Worm (Caenorhabditis elegans): ENCODE measurements around the gene R01B10.2.

R01B10.2 gene

ce11 chrV:6044853-6045594 is 3.7 kb upstream of the R01B10.2 start, which contains the start of gene R01B10.3:
TSS of gene R01B10.3 (minus strand) at chrV:6045129.
- TF ChIP-seq efl-1 (optimal IDR thresholded peaks at IDR 0.05) (no peak), efl-1 (GFP tag; optimal IDR thresholded peaks at IDR 0.05 in 1 of 2) (peak in 1 of 2 experiments; percentile 93), alr-1 (tag; optimal IDR thresholded peaks at IDR 0.05; ENCODE audit: borderline replicate concordance) (no peak), nhr-20 (tag; optimal IDR thresholded peaks at IDR 0.05) (no peak), nhr-28 (tag; optimal IDR thresholded peaks at IDR 0.05) (no peak), xbp-1 (tag; optimal IDR thresholded peaks at IDR 0.05) (no peak), ceh-8 (GFP tag; optimal IDR thresholded peaks at IDR 0.05) (no peak), elt-2 (tag; optimal IDR thresholded peaks at IDR 0.05) (peak; percentile 2)

- TF ChIP-seq ceh-90 (tag; optimal IDR thresholded peaks at IDR 0.05) (no peak), lin-13 (GFP tag; optimal IDR thresholded peaks at IDR 0.05) (no peak), mdl-1 (tag; optimal IDR thresholded peaks at IDR 0.05) (no peak), fkh-8 (tag; optimal IDR thresholded peaks at IDR 0.05) (no peak), isw-1 (GFP tag; IDR thresholded peaks at IDR 0.05) (no peak), aha-1 (tag; optimal IDR thresholded peaks at IDR 0.05) (no peak), lir-3 (tag; optimal IDR thresholded peaks at IDR 0.05; ENCODE audit: poor library complexity) (no peak), lin-35 (GFP tag; optimal IDR thresholded peaks at IDR 0.05) (no peak), egl-13 (tag; optimal IDR thresholded peaks at IDR 0.05) (no peak), sox-4 (tag; optimal IDR thresholded peaks at IDR 0.05) (no peak)
These were observed 3.2 kb upstream of the R01B10.2 start for ce11 chrV:6044448-6044847.

- TF ChIP-seq ceh-88 (GFP tag; IDR thresholded peaks at IDR 0.05) (no peak), F16B12.6 (tag; optimal IDR thresholded peaks at IDR 0.05) (peak; percentile 77), unc-86 (tag; optimal IDR thresholded peaks at IDR 0.05) (no peak), sox-4 (tag; optimal IDR thresholded peaks at IDR 0.05) (no peak), dpl-1 (GFP tag; optimal IDR thresholded peaks at IDR 0.05) (peak; percentile 75 to 92 (median 85)), mep-1 (tag; optimal IDR thresholded peaks at IDR 0.05) (peak; percentile 51), hlh-17 (GFP tag; optimal IDR thresholded peaks at IDR 0.05; ENCODE audit: borderline replicate concordance) (no peak), nhr-28 (tag; optimal IDR thresholded peaks at IDR 0.05) (no peak), lin-15B (tag; optimal IDR thresholded peaks at IDR 0.05) (peak; percentile 8), nhr-90 (tag; optimal IDR thresholded peaks at IDR 0.05; ENCODE audit: poor library complexity) (peak; percentile 27), elt-2 (tag; optimal IDR thresholded peaks at IDR 0.05) (peak; percentile 38), isw-1 (GFP tag; IDR thresholded peaks at IDR 0.05) (no peak), unc-130 (tag; optimal IDR thresholded peaks at IDR 0.05) (no peak), lsy-2 (tag; optimal IDR thresholded peaks at IDR 0.05) (peak; percentile 38 to 42), pag-3 (tag; optimal IDR thresholded peaks at IDR 0.05; ENCODE audit: borderline replicate concordance, insufficient read depth) (no peak), nhr-85 (tag) (peak; percentile 64), swsn-7 (tag; optimal IDR thresholded peaks at IDR 0.05) (peak; percentile 28), ztf-4 (tag; optimal IDR thresholded peaks at IDR 0.05) (no peak), ceh-82 (tag; optimal IDR thresholded peaks at IDR 0.05) (peak in 1 of 3 experiments; percentile 17), hpl-2 (GFP tag; optimal IDR thresholded peaks at IDR 0.05) (no peak), nhr-11 (tag; optimal IDR thresholded peaks at IDR 0.05) (no peak), sptf-1 (tag; optimal IDR thresholded peaks at IDR 0.05) (no peak), egl-27 (tag; optimal IDR thresholded peaks at IDR 0.05) (no peak), ceh-90 (tag; optimal IDR thresholded peaks at IDR 0.05) (no peak), nhr-71 (tag; optimal IDR thresholded peaks at IDR 0.05) (peak; percentile 45), ces-1 (GFP tag; optimal IDR thresholded peaks at IDR 0.05) (no peak), nhr-19 (GFP tag; conservative IDR thresholded peaks at IDR 0.05) (no peak; the same call in 1 of the 2 replicates), aly-2 (tag; optimal IDR thresholded peaks at IDR 0.05) (no peak), mdl-1 (tag; optimal IDR thresholded peaks at IDR 0.05) (peak in 1 of 2 experiments; percentile 35), ets-5 (GFP tag; IDR thresholded peaks at IDR 0.05) (no peak), lin-14 (GFP tag; optimal IDR thresholded peaks at IDR 0.05) (peak; percentile 80), nhr-47 (tag; optimal IDR thresholded peaks at IDR 0.05) (peak; percentile 20)
These were observed 2.3 kb upstream of the R01B10.2 start, which contains the start of gene cpi-2 for ce11 chrV:6043275-6044271. TSS of gene cpi-2 (plus strand) at chrV:6044062.
